Worm (Caenorhabditis elegans): ENCODE data around the gene C45G9.14.

ce11 chrIII:5027219-5027618, 17.6 kb upstream of the C45G9.14 start:
- TF ChIP-seq zag-1 (tag; optimal IDR thresholded peaks at IDR 0.05) (no peak), nhr-77 (tag; optimal IDR thresholded peaks at IDR 0.05) (no peak), aha-1 (tag) (peak; percentile 78)
